Fruit fly (Drosophila melanogaster) whole organism: ENCODE data around the gene CG10038.

Experiments
- CG8478 ChIP-seq: fragments of >200 bp; optimal IDR thresholded peaks from 2 replicates; lab custom pipeline; 2018; ENCODE audit warnings: inconsistent platforms
- Dll ChIP-seq: fragments of >200 bp; optimal IDR thresholded peaks from 2 replicates; lab custom pipeline; 2017
- EcR ChIP-seq, 2 experiments: fragments of >200 bp; optimal IDR thresholded peaks; 2 replicates each; lab custom pipeline; 2017; ENCODE audit warnings: missing biosample characterization in 2 of 2, missing genetic modification characterization in 2 of 2, missing genetic modification reagents in 2 of 2
- pan ChIP-seq: fragments of >200 bp; optimal IDR thresholded peaks from 2 replicates; lab custom pipeline; 2017
- psq ChIP-seq: fragments of >200 bp; optimal IDR thresholded peaks from 2 replicates; lab custom pipeline; 2017
- usp ChIP-seq: fragments of >200 bp; optimal IDR thresholded peaks from 2 replicates; lab custom pipeline; 2017; ENCODE audit warnings: missing biosample characterization, missing genetic modification characterization, mixed read lengths

DNA sequence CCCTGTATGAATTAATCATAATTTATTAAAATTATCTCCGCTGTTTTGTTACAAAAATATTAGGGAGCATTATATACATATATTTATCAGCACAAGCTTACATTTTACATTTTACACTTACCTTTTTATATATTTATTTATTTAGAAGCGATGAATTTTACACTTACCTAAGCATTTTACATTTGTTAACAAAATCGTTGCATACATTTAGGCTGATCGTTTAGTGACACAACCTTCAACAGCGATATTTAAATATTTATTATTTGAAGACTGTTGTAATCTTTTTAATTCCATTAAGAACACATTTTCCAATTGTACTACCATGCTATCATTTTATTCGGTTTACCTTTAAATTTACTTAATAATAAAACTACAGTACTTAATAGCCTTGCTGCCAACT is 33.3 kb upstream of the CG10038 start:
- no peak for TF ChIP-seq CG8478 (lab: Kevin White, UChicago)
- no peak for TF ChIP-seq EcR (GFP tag; optimal IDR thresholded peaks at IDR 0.05; lab: Kevin White, UChicago)
- TF ChIP-seq usp (GFP tag; lab: Kevin White, UChicago): no peak
- TF ChIP-seq psq: no peak
- no peak for TF ChIP-seq Dll
- no peak for TF ChIP-seq pan (lab: Kevin White, UChicago)
